Worm (Caenorhabditis elegans): ENCODE results near the gene emb-8.

DNA sequence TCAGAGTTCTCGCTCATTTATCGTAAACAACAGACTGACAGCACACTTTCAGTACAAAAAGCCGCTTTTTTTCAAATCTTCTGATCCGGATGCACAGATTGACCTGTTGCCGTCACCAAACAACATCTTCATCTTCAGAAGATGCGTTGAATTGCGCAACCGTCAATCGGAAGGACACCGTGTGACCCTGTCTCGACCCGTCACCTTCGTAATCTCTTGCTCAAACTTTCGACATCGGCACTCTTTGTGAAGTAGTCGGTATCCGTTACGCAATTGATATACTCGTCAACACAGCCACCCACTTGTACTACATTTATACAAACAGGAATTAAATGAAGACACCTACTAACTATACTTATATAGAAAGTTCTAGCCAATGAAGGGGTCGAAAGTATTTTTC lies 48.5 kb downstream of the emb-8 start:
- TF ChIP-seq nhr-237 (tag; optimal IDR thresholded peaks at IDR 0.05) (no peak), nhr-77 (tag; optimal IDR thresholded peaks at IDR 0.05) (no peak), lin-13 (GFP tag; optimal IDR thresholded peaks at IDR 0.05) (no peak)
